Worm (Caenorhabditis elegans) whole organism, late embryonic: ENCODE measurements around the gene F47B7.2.

Experiments used
- C08G9.2 ChIP-seq: sonication (generic microtip); optimal IDR thresholded peaks from 2 replicates; lab custom pipeline; 2016; ENCODE audit warnings: mild to moderate bottlenecking, missing genetic modification characterization, moderate library complexity, missing compliant biosample characterization
- C38D4.7 ChIP-seq: fragments of 200-800 bp; sonication (Bioruptor generic); optimal IDR thresholded peaks from 2 replicates; lab custom pipeline; 2018; ENCODE audit warnings: mild to moderate bottlenecking, missing genetic modification characterization, moderate library complexity, missing compliant biosample characterization
- F13H6.1 ChIP-seq: sonication (generic microtip); optimal IDR thresholded peaks from 2 replicates; lab custom pipeline; 2016; ENCODE audit warnings: missing genetic modification characterization, missing compliant biosample characterization
- Y22D7AL.16 ChIP-seq: sonication (generic microtip); optimal IDR thresholded peaks from 2 replicates; lab custom pipeline; 2016; ENCODE audit warnings: missing genetic modification characterization, missing compliant biosample characterization
- ahr-1 ChIP-seq: sonication (generic microtip); optimal IDR thresholded peaks from 2 replicates; lab custom pipeline; 2016; ENCODE audit warnings: missing genetic modification characterization, missing compliant biosample characterization
- ceh-18 ChIP-seq: sonication (generic microtip); optimal IDR thresholded peaks from 2 replicates; lab custom pipeline; 2016; ENCODE audit warnings: missing genetic modification characterization, missing compliant biosample characterization
- ceh-45 ChIP-seq: fragments of 200-800 bp; sonication (Bioruptor generic); IDR thresholded peaks from 2 replicates; pipeline ENCODE4 v1.3.6; 2022; ENCODE audit warnings: missing genetic modification reagents, missing genetic modification characterization, missing compliant biosample characterization
- ceh-6 ChIP-seq: fragments of 200-800 bp; sonication (Bioruptor generic); optimal IDR thresholded peaks from 2 replicates; lab custom pipeline; 2018; ENCODE audit warnings: mild to moderate bottlenecking, missing genetic modification characterization, missing compliant biosample characterization
- dve-1 ChIP-seq: sonication (generic microtip); optimal IDR thresholded peaks from 2 replicates; lab custom pipeline; 2017; ENCODE audit warnings: antibody characterized with exemption, mild to moderate bottlenecking, missing genetic modification characterization, missing compliant biosample characterization
- elt-2 ChIP-seq: sonication (generic microtip); optimal IDR thresholded peaks from 2 replicates; lab custom pipeline; 2016; ENCODE audit warnings: missing genetic modification reagents, missing genetic modification characterization, missing compliant biosample characterization
- elt-4 ChIP-seq: sonication (generic microtip); optimal IDR thresholded peaks from 2 replicates; lab custom pipeline; 2016; ENCODE audit warnings: missing genetic modification characterization, missing compliant biosample characterization
- fax-1 ChIP-seq: sonication (generic microtip); optimal IDR thresholded peaks from 2 replicates; lab custom pipeline; 2016; ENCODE audit warnings: missing genotype, missing genetic modification characterization, missing compliant biosample characterization
- gmeb-2 ChIP-seq: sonication (generic microtip); optimal IDR thresholded peaks from 2 replicates; lab custom pipeline; 2016; ENCODE audit warnings: missing genetic modification characterization, inconsistent platforms, missing compliant biosample characterization
- hlh-15 ChIP-seq: sonication (generic microtip); optimal IDR thresholded peaks from 2 replicates; lab custom pipeline; 2016; ENCODE audit warnings: missing genetic modification characterization, missing compliant biosample characterization
- hlh-30 ChIP-seq: sonication (generic microtip); optimal IDR thresholded peaks from 2 replicates; lab custom pipeline; 2017; ENCODE audit warnings: antibody characterized with exemption, missing genetic modification characterization, missing compliant biosample characterization; ENCODE audit not compliant: insufficient read depth
- lim-6 ChIP-seq: sonication (generic microtip); optimal IDR thresholded peaks from 2 replicates; lab custom pipeline; 2016; ENCODE audit warnings: missing genetic modification characterization, missing compliant biosample characterization
- madf-2 ChIP-seq: sonication (generic microtip); optimal IDR thresholded peaks from 2 replicates; lab custom pipeline; 2017; ENCODE audit warnings: missing genetic modification characterization, missing compliant biosample characterization
- mec-3 ChIP-seq: sonication (generic microtip); optimal IDR thresholded peaks from 2 replicates; lab custom pipeline; 2016; ENCODE audit warnings: borderline replicate concordance, missing genetic modification characterization, missing compliant biosample characterization
- npax-4 ChIP-seq: sonication (generic microtip); optimal IDR thresholded peaks from 2 replicates; lab custom pipeline; 2016; ENCODE audit warnings: missing genetic modification characterization, missing compliant biosample characterization
- pat-9 ChIP-seq: fragments of 200-800 bp; sonication (Bioruptor generic); optimal IDR thresholded peaks from 2 replicates; lab custom pipeline; 2018; ENCODE audit warnings: mild to moderate bottlenecking, missing genetic modification characterization, moderate library complexity, missing compliant biosample characterization
- pha-2 ChIP-seq: sonication (generic microtip); optimal IDR thresholded peaks from 2 replicates; lab custom pipeline; 2017; ENCODE audit warnings: mild to moderate bottlenecking, missing genetic modification characterization, missing compliant biosample characterization
- pros-1 ChIP-seq: fragments of 150-350 bp; optimal IDR thresholded peaks from 2 replicates; lab custom pipeline; 2014; ENCODE audit warnings: missing biosample characterization, missing genetic modification reagents, missing genetic modification characterization
- ref-2 ChIP-seq: sonication (generic microtip); optimal IDR thresholded peaks from 2 replicates; lab custom pipeline; 2016; ENCODE audit warnings: missing genetic modification characterization, missing compliant biosample characterization
- rnt-1 ChIP-seq: sonication (generic microtip); optimal IDR thresholded peaks from 2 replicates; lab custom pipeline; 2016; ENCODE audit warnings: missing genetic modification characterization, missing compliant biosample characterization
- sdc-2 ChIP-seq: sonication (generic microtip); optimal IDR thresholded peaks from 2 replicates; lab custom pipeline; 2016; ENCODE audit warnings: missing genotype, missing genetic modification characterization, missing compliant biosample characterization
- sox-2 ChIP-seq: fragments of 200-800 bp; sonication (Bioruptor generic); IDR thresholded peaks from 2 replicates; pipeline ENCODE4 v1.3.6; 2022; ENCODE audit warnings: missing genetic modification reagents, missing genetic modification characterization, missing compliant biosample characterization
- sox-4 ChIP-seq: sonication (generic microtip); optimal IDR thresholded peaks from 2 replicates; lab custom pipeline; 2017; ENCODE audit warnings: mild to moderate bottlenecking, missing genetic modification characterization, inconsistent platforms, missing compliant biosample characterization
- syd-9 ChIP-seq: sonication (generic microtip); optimal IDR thresholded peaks from 2 replicates; lab custom pipeline; 2016; ENCODE audit warnings: mild to moderate bottlenecking, missing genetic modification characterization, moderate library complexity, missing compliant biosample characterization
- tbx-2 ChIP-seq: sonication (generic microtip); optimal IDR thresholded peaks from 2 replicates; lab custom pipeline; 2016; ENCODE audit warnings: missing genetic modification characterization, missing compliant biosample characterization
- ttx-3 ChIP-seq: sonication (generic microtip); optimal IDR thresholded peaks from 2 replicates; lab custom pipeline; 2016; ENCODE audit warnings: missing genetic modification reagents, missing genetic modification characterization, missing compliant biosample characterization
- unc-42 ChIP-seq: sonication (generic microtip); optimal IDR thresholded peaks from 2 replicates; lab custom pipeline; 2016; ENCODE audit warnings: missing genotype, missing genetic modification characterization, missing compliant biosample characterization
- unc-55 ChIP-seq: sonication (generic microtip); optimal IDR thresholded peaks from 2 replicates; lab custom pipeline; 2017; ENCODE audit warnings: missing biosample characterization, missing genetic modification reagents, missing genetic modification characterization

The F47B7.2 gene

DNA sequence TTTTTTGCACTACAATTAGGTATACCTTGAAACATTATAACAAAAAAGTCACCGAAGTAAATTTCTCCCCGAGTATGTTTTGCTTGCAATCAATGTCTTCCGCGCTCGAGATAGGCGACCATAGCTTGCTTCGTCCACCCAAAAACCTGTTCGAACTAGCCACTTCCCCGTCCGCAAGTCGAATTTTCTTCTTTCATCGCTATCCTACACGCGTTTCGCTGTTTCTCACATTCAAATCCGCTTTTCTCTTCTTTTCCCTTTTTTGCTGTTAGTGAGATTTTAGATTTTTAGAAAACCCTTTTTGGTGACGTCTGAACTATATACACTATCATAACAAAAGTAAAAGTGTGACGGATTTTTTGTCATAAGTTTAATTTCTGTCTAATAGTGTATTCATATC, 671 bp downstream of the F47B7.2 start:
- no peak for TF ChIP-seq dve-1 (tag; lab: Kevin White, UChicago)
- TF ChIP-seq ttx-3 (tag; lab: Kevin White, UChicago): no peak
- no peak for TF ChIP-seq gmeb-2 (tag; lab: Kevin White, UChicago)
- TF ChIP-seq ceh-45: no peak
- TF ChIP-seq, all 69 proteins: peak for 0

DNA sequence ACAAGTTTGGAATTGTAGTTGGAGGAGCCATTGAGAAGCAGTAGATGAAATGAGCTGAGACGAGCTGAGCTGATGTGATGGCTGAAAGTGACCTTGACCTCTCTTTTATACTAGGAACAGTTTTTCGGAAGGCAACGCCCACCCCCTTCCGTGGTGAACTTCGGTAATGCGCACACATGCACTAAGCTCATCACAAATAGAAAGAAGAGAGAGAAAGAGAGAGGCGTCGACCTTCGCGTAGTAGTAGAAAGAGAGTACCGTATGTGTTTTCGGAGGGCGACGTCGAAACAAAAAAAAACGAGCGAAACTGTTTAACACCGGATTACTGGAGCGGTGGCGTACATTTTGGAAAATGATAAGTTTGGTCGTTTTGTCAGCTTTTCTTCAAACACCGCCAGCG, 8.5 kb downstream of the F47B7.2 start, which contains the start of gene marg-1:
marg-1 (minus strand) TSS at position 101 of the 400 bp plus-strand sequence.
- no peak for TF ChIP-seq sdc-2 (tag; lab: Kevin White, UChicago)
- TF ChIP-seq Y22D7AL.16 (tag; lab: Kevin White, UChicago): no peak
- TF ChIP-seq ceh-45: no peak

DNA sequence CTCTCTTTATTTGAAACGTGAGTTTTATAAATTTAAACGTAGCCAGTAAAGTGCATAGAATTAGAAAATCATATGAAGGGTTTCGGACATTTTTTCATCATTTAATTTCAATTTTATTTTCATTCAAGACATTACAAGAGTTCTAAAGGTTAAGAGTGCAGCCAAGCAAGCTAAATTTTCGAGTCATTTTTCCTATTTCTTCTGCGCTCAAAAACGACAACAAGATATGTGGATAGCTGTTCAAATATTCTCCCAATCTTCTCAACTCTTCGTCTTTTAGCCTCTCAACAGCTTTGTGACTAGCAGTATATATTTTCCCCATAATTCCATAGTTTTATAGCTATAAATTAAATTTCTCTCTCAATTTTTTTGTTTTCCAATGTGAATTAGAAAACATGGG, 11.1 kb downstream of the F47B7.2 start:
- TF ChIP-seq ceh-6 (GFP tag; lab: Kevin White, UChicago): no peak
- no peak for TF ChIP-seq sdc-2 (tag; lab: Kevin White, UChicago)
- TF ChIP-seq hlh-30 (tag; lab: Kevin White, UChicago): no peak
- no peak for TF ChIP-seq lim-6 (tag; lab: Kevin White, UChicago)
- TF ChIP-seq Y22D7AL.16 (tag; lab: Kevin White, UChicago): no peak
- no peak for TF ChIP-seq elt-2 (tag; lab: Kevin White, UChicago)
- no peak for TF ChIP-seq sox-2
- no peak for TF ChIP-seq fax-1 (tag; lab: Kevin White, UChicago)
- no peak for TF ChIP-seq hlh-15 (tag; lab: Kevin White, UChicago)
- no peak for TF ChIP-seq C38D4.7
- no peak for TF ChIP-seq madf-2 (tag; lab: Kevin White, UChicago)
- TF ChIP-seq pros-1 (tag; lab: Kevin White, UChicago): no peak
- TF ChIP-seq ahr-1 (tag; lab: Kevin White, UChicago): no peak
- TF ChIP-seq F13H6.1 (tag; lab: Kevin White, UChicago): no peak
- TF ChIP-seq rnt-1: no peak

DNA sequence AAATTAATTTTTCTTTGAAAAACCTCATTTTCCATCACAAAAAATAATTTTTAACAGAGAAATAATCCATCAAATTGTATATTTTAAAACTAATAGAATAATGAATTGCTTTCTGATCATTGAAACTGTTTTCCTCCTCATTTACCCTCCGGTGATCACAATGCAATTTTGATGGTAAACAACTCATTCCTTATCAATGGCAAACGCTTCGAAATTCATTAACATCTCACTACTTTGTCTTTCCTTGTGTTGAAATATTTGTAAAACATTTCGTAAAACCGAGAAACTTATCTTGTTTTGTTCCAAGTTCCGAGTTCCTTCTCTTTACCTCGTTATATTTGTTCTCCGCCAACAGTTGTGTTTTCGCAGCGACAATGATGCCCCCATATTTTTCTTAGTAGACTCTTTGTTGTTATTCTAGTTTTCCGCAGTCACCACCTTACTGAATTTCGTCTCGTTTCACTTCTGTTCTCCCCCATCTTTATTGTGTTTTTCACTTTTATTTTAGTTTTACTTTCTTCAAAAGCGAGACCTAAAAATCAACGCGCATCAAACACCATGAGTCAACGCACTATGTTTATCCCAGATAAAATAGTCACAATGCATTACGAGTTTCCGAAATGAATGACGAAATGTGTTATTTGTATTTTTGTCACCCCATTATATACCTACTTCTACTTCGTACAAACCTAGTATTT, 12.7 kb downstream of the F47B7.2 start:
- TF ChIP-seq C08G9.2 (no peak), pat-9 (no peak), rnt-1 (no peak)

DNA sequence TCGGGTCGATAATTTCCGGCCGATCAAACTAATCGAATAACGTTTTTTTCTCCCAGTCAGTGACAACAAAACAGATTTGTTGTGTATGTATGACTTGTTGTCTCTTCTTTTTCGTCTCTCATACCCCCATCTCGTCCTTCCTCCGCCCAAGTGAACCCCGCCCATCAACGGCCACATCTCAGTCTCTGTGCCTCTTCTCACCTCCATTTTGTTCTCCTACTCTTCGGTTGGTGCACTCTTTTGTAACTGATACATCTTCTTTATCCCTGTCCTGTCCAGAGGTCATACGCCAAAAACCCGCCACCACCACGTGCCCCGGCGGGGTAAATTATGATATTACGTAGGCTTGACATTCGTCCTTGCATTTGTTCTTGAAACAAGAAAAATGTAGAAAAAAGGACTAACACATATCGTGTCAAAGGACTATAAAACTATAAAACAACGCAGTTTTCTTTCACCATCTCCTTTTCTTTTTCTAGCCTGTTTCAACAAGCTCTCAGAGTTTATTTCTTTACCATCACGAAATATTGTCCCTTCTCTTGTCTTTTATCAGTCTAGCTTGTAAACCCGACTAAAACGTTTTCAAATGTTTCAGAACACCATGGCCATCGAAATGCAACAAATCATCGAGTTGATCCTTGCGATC, 15.0 kb downstream of the F47B7.2 start, which contains the start of gene pmpl-1:
pmpl-1 (plus strand) TSS at position 596 of the 646 bp plus-strand sequence.
- TF ChIP-seq elt-2 (tag; lab: Kevin White, UChicago) (no peak), C38D4.7 (no peak), sdc-2 (tag; lab: Kevin White, UChicago) (peak; percentile 21), Y22D7AL.16 (tag; lab: Kevin White, UChicago) (no peak), unc-42 (tag; lab: Kevin White, UChicago) (peak; percentile 9), hlh-30 (tag; lab: Kevin White, UChicago) (peak; percentile 70), ceh-18 (tag; lab: Kevin White, UChicago) (peak; percentile 35), elt-4 (tag; lab: Kevin White, UChicago) (no peak), tbx-2 (peak; percentile 52), pha-2 (tag; lab: Kevin White, UChicago) (no peak), C08G9.2 (no peak), unc-55 (GFP tag; lab: Kevin White, UChicago) (peak; percentile 58)
- TF ChIP-seq, all 69 proteins: peak for 6

DNA sequence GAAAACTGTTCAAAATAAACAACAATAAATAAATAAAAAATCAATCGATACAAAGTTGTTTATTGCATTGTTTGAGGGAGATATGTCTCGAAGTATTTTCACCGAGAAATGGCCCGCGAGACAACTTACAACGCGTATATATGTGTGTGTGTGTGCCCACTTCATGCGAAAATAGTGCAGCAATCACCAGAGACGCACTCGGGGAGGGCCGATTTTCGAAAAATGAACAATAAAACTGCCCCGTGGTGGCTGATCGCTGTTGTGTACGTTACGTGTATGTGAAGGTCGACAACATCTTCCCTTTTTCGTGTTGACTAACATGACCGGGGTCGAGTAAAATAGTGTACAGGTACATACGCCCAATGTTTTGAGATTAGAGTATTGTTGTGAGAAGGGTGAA, 15.9 kb downstream of the F47B7.2 start:
- TF ChIP-seq tbx-2 (peak; percentile 16), ref-2 (tag; lab: Kevin White, UChicago) (no peak), fax-1 (tag; lab: Kevin White, UChicago) (no peak), syd-9 (tag; lab: Kevin White, UChicago) (no peak), sox-4 (tag; lab: Kevin White, UChicago) (no peak), npax-4 (no peak), mec-3 (tag; lab: Kevin White, UChicago) (no peak), ttx-3 (tag; lab: Kevin White, UChicago) (no peak), ceh-18 (tag; lab: Kevin White, UChicago) (peak; percentile 48), dve-1 (tag; lab: Kevin White, UChicago) (peak; percentile 13)
